Worm (Caenorhabditis elegans) whole organism, L1 larva: ENCODE measurements around the gene Y37E11AL.3.

Experiments
- C04F5.9 ChIP-seq: sonication (generic microtip); optimal IDR thresholded peaks from 2 replicates; lab custom pipeline; 2016; ENCODE audit warnings: missing genetic modification characterization, missing compliant biosample characterization
- C34B4.2 ChIP-seq: sonication (generic microtip); optimal IDR thresholded peaks from 2 replicates; lab custom pipeline; 2017; ENCODE audit warnings: mild to moderate bottlenecking, missing genetic modification characterization, missing compliant biosample characterization
- aha-1 ChIP-seq: fragments of 150-350 bp; optimal IDR thresholded peaks from 2 replicates; lab custom pipeline; 2014; ENCODE audit warnings: missing biosample characterization, missing genetic modification characterization
- alr-1 ChIP-seq: fragments of 200-800 bp; sonication (Bioruptor generic); optimal IDR thresholded peaks from 2 replicates; lab custom pipeline; 2018; ENCODE audit warnings: borderline replicate concordance, mild to moderate bottlenecking, missing genetic modification characterization, missing compliant biosample characterization
- aly-2 ChIP-seq: fragments of 150-350 bp; optimal IDR thresholded peaks from 2 replicates; lab custom pipeline; 2014; ENCODE audit warnings: missing biosample characterization, missing genetic modification characterization
- ama-1 ChIP-seq: fragments of 150-350 bp; optimal IDR thresholded peaks from 2 replicates; lab custom pipeline; 2014
- blmp-1 ChIP-seq: fragments of 150-350 bp; optimal IDR thresholded peaks from 2 replicates; lab custom pipeline; 2014; ENCODE audit warnings: missing biosample characterization, missing genetic modification characterization
- ceh-8 ChIP-seq: fragments of 200-800 bp; sonication (Bioruptor generic); optimal IDR thresholded peaks from 2 replicates; lab custom pipeline; 2018; ENCODE audit warnings: mild to moderate bottlenecking, missing genetic modification characterization, moderate library complexity, missing compliant biosample characterization
- ceh-82 ChIP-seq, 3 experiments: fragments of 150-350 bp in 1 of 3; sonication (generic microtip) in 2 of 3; optimal IDR thresholded peaks; 2 replicates each; lab custom pipeline; 2014 to 2017; ENCODE audit warnings: missing biosample characterization in 3 of 3, missing genetic modification characterization in 3 of 3
- ceh-90 ChIP-seq: sonication (generic microtip); optimal IDR thresholded peaks from 2 replicates; lab custom pipeline; 2016; ENCODE audit warnings: missing genetic modification characterization, missing compliant biosample characterization
- ces-1 ChIP-seq: fragments of 150-350 bp; optimal IDR thresholded peaks from 2 replicates; lab custom pipeline; 2014; ENCODE audit warnings: missing biosample characterization, missing genetic modification reagents, missing genetic modification characterization
- dpl-1 ChIP-seq, 3 experiments: fragments of 150-350 bp in 2 of 3; sonication (generic microtip) in 1 of 3; optimal IDR thresholded peaks; 2 replicates each; lab custom pipeline; 2014 to 2017; ENCODE audit warnings: missing biosample characterization in 3 of 3, missing genetic modification characterization in 3 of 3, missing genetic modification reagents in 3 of 3
- dsc-1 ChIP-seq: sonication (generic microtip); optimal IDR thresholded peaks from 2 replicates; lab custom pipeline; 2016; ENCODE audit warnings: mild to moderate bottlenecking, missing genetic modification characterization, missing compliant biosample characterization
- efl-1 ChIP-seq, 4 experiments: fragments of 150-350 bp; optimal IDR thresholded peaks in 3 of 4; peaks in 1 of 4; 1 replicate in 1 of 4; 2 replicates in 3 of 4; lab custom pipeline; 2014; ENCODE audit warnings: missing biosample characterization in 2 of 4, missing genetic modification characterization in 2 of 4, missing genetic modification reagents in 2 of 4
- elt-3 ChIP-seq, 6 experiments: fragments of 150-350 bp in 1 of 6; sonication (generic microtip); optimal IDR thresholded peaks; 2 replicates each; lab custom pipeline; 2017 to 2018; ENCODE audit warnings: missing biosample characterization in 6 of 6, missing genetic modification characterization in 6 of 6, inconsistent platforms in 1 of 6
- hlh-17 ChIP-seq: fragments of 200-800 bp; sonication (Bioruptor generic); optimal IDR thresholded peaks from 2 replicates; lab custom pipeline; 2018; ENCODE audit warnings: missing genetic modification characterization, mild to moderate bottlenecking, missing compliant biosample characterization, moderate library complexity, borderline replicate concordance
- lin-14 ChIP-seq: fragments of 200-800 bp; sonication (Bioruptor generic); optimal IDR thresholded peaks from 2 replicates; lab custom pipeline; 2018; ENCODE audit warnings: mild to moderate bottlenecking, missing genetic modification characterization, moderate library complexity, missing compliant biosample characterization
- lin-15B ChIP-seq: fragments of 150-350 bp; sonication (generic microtip); optimal IDR thresholded peaks from 3 replicates; lab custom pipeline; 2014; ENCODE audit warnings: missing biosample characterization, missing genetic modification characterization
- lin-35 ChIP-seq, 2 experiments: fragments of 150-350 bp; optimal IDR thresholded peaks; 2 replicates each; lab custom pipeline; 2014; ENCODE audit warnings: missing biosample characterization in 2 of 2, missing genetic modification characterization in 2 of 2, missing genetic modification reagents in 2 of 2
- lir-3 ChIP-seq: sonication (generic microtip); optimal IDR thresholded peaks from 2 replicates; lab custom pipeline; 2016; ENCODE audit warnings: mild to moderate bottlenecking, missing genetic modification characterization, moderate library complexity, missing compliant biosample characterization; ENCODE audit not compliant: poor library complexity
- lsy-2 ChIP-seq, 2 experiments: fragments of 150-350 bp; optimal IDR thresholded peaks; 2 replicates each; lab custom pipeline; 2014; ENCODE audit warnings: missing biosample characterization in 2 of 2, missing genetic modification characterization in 2 of 2
- nhr-12 ChIP-seq: sonication (generic microtip); optimal IDR thresholded peaks from 2 replicates; lab custom pipeline; 2017; ENCODE audit warnings: missing biosample characterization, missing genetic modification characterization
- nhr-20 ChIP-seq: sonication (generic microtip); optimal IDR thresholded peaks from 2 replicates; lab custom pipeline; 2016; ENCODE audit warnings: mild to moderate bottlenecking, missing genetic modification characterization, missing compliant biosample characterization
- nhr-237 ChIP-seq: fragments of 150-350 bp; optimal IDR thresholded peaks from 2 replicates; lab custom pipeline; 2014; ENCODE audit warnings: missing biosample characterization, missing genetic modification characterization
- nhr-47 ChIP-seq: sonication (generic microtip); optimal IDR thresholded peaks from 2 replicates; lab custom pipeline; 2016; ENCODE audit warnings: mild to moderate bottlenecking, missing genetic modification characterization, moderate library complexity, missing compliant biosample characterization
- nhr-71 ChIP-seq: sonication (generic microtip); optimal IDR thresholded peaks from 2 replicates; lab custom pipeline; 2016; ENCODE audit warnings: mild to moderate bottlenecking, missing genetic modification characterization, moderate library complexity, missing compliant biosample characterization
- nhr-77 ChIP-seq: fragments of 150-350 bp; optimal IDR thresholded peaks from 2 replicates; lab custom pipeline; 2014; ENCODE audit warnings: missing biosample characterization, missing genetic modification characterization
- pqm-1 ChIP-seq: sonication (generic microtip); optimal IDR thresholded peaks from 3 replicates; lab custom pipeline; 2017; ENCODE audit warnings: missing biosample characterization, missing genetic modification characterization
- rnt-1 ChIP-seq: sonication (generic microtip); optimal IDR thresholded peaks from 2 replicates; lab custom pipeline; 2016; ENCODE audit warnings: mild to moderate bottlenecking, missing genetic modification characterization, moderate library complexity, missing compliant biosample characterization
- snpc-4 ChIP-seq: fragments of 150-350 bp; optimal IDR thresholded peaks from 2 replicates; lab custom pipeline; 2014; ENCODE audit warnings: missing biosample characterization, missing genetic modification characterization
- snu-23 ChIP-seq: sonication (generic microtip); optimal IDR thresholded peaks from 2 replicates; lab custom pipeline; 2016; ENCODE audit warnings: missing genetic modification characterization, missing compliant biosample characterization
- vab-15 ChIP-seq: sonication (generic microtip); optimal IDR thresholded peaks from 2 replicates; lab custom pipeline; 2017; ENCODE audit warnings: missing genotype, mild to moderate bottlenecking, missing genetic modification characterization, missing compliant biosample characterization
- xbp-1 ChIP-seq: sonication (generic microtip); optimal IDR thresholded peaks from 2 replicates; lab custom pipeline; 2016; ENCODE audit warnings: missing genetic modification characterization, missing compliant biosample characterization
- zag-1 ChIP-seq: fragments of 150-350 bp; optimal IDR thresholded peaks from 2 replicates; lab custom pipeline; 2014; ENCODE audit warnings: missing biosample characterization, missing genetic modification characterization
- ztf-11 ChIP-seq, 2 experiments: sonication (generic microtip); optimal IDR thresholded peaks; 2 replicates each; lab custom pipeline; 2016 to 2017; ENCODE audit warnings: missing genetic modification characterization in 2 of 2, missing biosample characterization in 1 of 2, missing compliant biosample characterization in 1 of 2
- ztf-4 ChIP-seq: fragments of 150-350 bp; optimal IDR thresholded peaks from 2 replicates; lab custom pipeline; 2014; ENCODE audit warnings: missing biosample characterization, missing genetic modification characterization

The Y37E11AL.3 gene

DNA sequence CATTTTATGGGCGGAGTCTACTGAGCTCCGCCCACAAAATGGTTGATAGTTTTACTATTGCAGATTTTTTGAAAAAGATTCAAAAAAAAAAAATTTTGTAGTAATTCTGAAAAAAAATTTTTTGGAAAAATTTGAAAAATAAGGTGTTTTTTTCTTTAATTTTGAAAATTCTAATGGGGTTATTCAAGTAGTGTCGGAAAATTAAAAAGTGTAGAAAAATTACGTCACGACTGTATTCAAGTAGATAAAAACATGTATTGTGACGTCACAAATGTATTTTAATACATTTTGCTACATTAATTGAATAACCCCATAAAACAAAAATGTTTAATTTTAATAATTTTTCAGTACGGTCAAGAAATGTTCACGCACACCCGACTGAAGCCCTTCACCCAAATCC lies 38.6 kb downstream of the Y37E11AL.3 start:
- no peak for TF ChIP-seq pqm-1 (tag; lab: Kevin White, UChicago)
- no peak for TF ChIP-seq ceh-82 (tag; optimal IDR thresholded peaks at IDR 0.05; lab: Kevin White, UChicago)
- TF ChIP-seq ama-1 (lab: Kevin White, UChicago): no peak
- no peak for TF ChIP-seq elt-3 (tag; optimal IDR thresholded peaks at IDR 0.05; lab: Kevin White, UChicago)
- TF ChIP-seq snu-23 (GFP tag; lab: Kevin White, UChicago): no peak
- no peak for TF ChIP-seq xbp-1 (tag; lab: Kevin White, UChicago)
- TF ChIP-seq nhr-71: no peak
- no peak for TF ChIP-seq ceh-8 (GFP tag; lab: Kevin White, UChicago)
- TF ChIP-seq ces-1 (GFP tag; lab: Kevin White, UChicago): no peak
- no peak for TF ChIP-seq nhr-12 (tag; lab: Kevin White, UChicago)
- no peak for TF ChIP-seq ztf-11 (tag; optimal IDR thresholded peaks at IDR 0.05; lab: Kevin White, UChicago)
- TF ChIP-seq dsc-1 (tag; lab: Kevin White, UChicago): no peak
- TF ChIP-seq dpl-1 (GFP tag; optimal IDR thresholded peaks at IDR 0.05; lab: Kevin White, UChicago): no peak
- TF ChIP-seq lir-3: no peak
- no peak for TF ChIP-seq lin-35 (GFP tag; optimal IDR thresholded peaks at IDR 0.05; lab: Kevin White, UChicago)
- TF ChIP-seq vab-15 (tag; lab: Kevin White, UChicago): no peak
- no peak for TF ChIP-seq lsy-2 (tag; optimal IDR thresholded peaks at IDR 0.05; lab: Kevin White, UChicago)
- TF ChIP-seq aha-1 (tag; lab: Kevin White, UChicago): no peak
- no peak for TF ChIP-seq nhr-20 (tag; lab: Kevin White, UChicago)
- TF ChIP-seq nhr-237: no peak

- TF ChIP-seq C04F5.9 (no peak), zag-1 (no peak), ceh-90 (no peak), C34B4.2 (tag; lab: Kevin White, UChicago) (no peak), pqm-1 (tag; lab: Kevin White, UChicago) (no peak)
These were observed 41.5 kb downstream of the Y37E11AL.3 start for ce11 chrIV:3736244-3736643.

- TF ChIP-seq aly-2 (tag; lab: Kevin White, UChicago) (no peak), lin-14 (GFP tag; lab: Kevin White, UChicago) (peak; percentile 70), ama-1 (lab: Kevin White, UChicago) (no peak), snpc-4 (tag; lab: Kevin White, UChicago) (peak; percentile 37), ztf-4 (no peak), lsy-2 (tag; optimal IDR thresholded peaks at IDR 0.05; lab: Kevin White, UChicago) (peak in 1 of 2 experiments; percentile 32), alr-1 (tag; lab: Kevin White, UChicago) (peak; percentile 60), nhr-237 (no peak), hlh-17 (GFP tag; lab: Kevin White, UChicago) (no peak), blmp-1 (tag; lab: Kevin White, UChicago) (peak; percentile 5), efl-1 (optimal IDR thresholded peaks at IDR 0.05; lab: Kevin White, UChicago) (no peak), efl-1 (GFP tag; optimal IDR thresholded peaks at IDR 0.05 in 1 of 2; lab: Kevin White, UChicago) (peak in 1 of 2 experiments; percentile 91), lin-35 (GFP tag; optimal IDR thresholded peaks at IDR 0.05; lab: Kevin White, UChicago) (peak in 1 of 2 experiments; percentile 32), lin-15B (tag; lab: Kevin White, UChicago) (peak; percentile 45), nhr-47 (peak; percentile 6), dpl-1 (GFP tag; optimal IDR thresholded peaks at IDR 0.05; lab: Kevin White, UChicago) (peak in 1 of 3 experiments; percentile 22), rnt-1 (peak; percentile 30), nhr-20 (tag; lab: Kevin White, UChicago) (no peak), nhr-77 (peak; percentile 16)
These were observed 44.1 kb downstream of the Y37E11AL.3 start, which contains the start of gene nape-2 for ce11 chrIV:3738655-3739403. Gene nape-2, minus strand, starts transcription at chrIV:3738925.
